Fruit fly (Drosophila melanogaster): ENCODE data around the gene CG14370.

The CG14370 gene

dm6 chr3R:13600539-13600938, 12.7 kb downstream of the CG14370 start:
- TF ChIP-seq Dfd (GFP tag; optimal IDR thresholded peaks at IDR 0.05): no peak
- TF ChIP-seq psq (GFP tag; optimal IDR thresholded peaks at IDR 0.05): no peak
- no peak for TF ChIP-seq GATAd (GFP tag; optimal IDR thresholded peaks at IDR 0.05)
- TF ChIP-seq CG9705 (GFP tag; optimal IDR thresholded peaks at IDR 0.05): no peak
- TF ChIP-seq Abd-B (GFP tag; optimal IDR thresholded peaks at IDR 0.05): no peak
- TF ChIP-seq ey (GFP tag; optimal IDR thresholded peaks at IDR 0.05): no peak
- TF ChIP-seq Hnf4 (GFP tag; optimal IDR thresholded peaks at IDR 0.05): no peak
- no peak for TF ChIP-seq Sp1 (GFP tag; optimal IDR thresholded peaks at IDR 0.05)
- TF ChIP-seq woc (GFP tag; optimal IDR thresholded peaks at IDR 0.05): no peak

dm6 chr3R:13609146-13609545, 21.3 kb downstream of the CG14370 start, which contains the start of gene CG9759:
Gene CG9759, minus strand, starts transcription at chr3R:13609246.
- TF ChIP-seq Rel (GFP tag; optimal IDR thresholded peaks at IDR 0.05) (no peak), Rel (tag; optimal IDR thresholded peaks at IDR 0.05) (no peak), dsf (GFP tag; optimal IDR thresholded peaks at IDR 0.05; ENCODE audit: borderline replicate concordance) (no peak), CG9705 (GFP tag; optimal IDR thresholded peaks at IDR 0.05) (no peak), usp (GFP tag; optimal IDR thresholded peaks at IDR 0.05) (no peak), sage (GFP tag; optimal IDR thresholded peaks at IDR 0.05) (no peak), OdsH (GFP tag; optimal IDR thresholded peaks at IDR 0.05) (no peak), fru (GFP tag; optimal IDR thresholded peaks at IDR 0.05) (no peak), br (GFP tag; optimal IDR thresholded peaks at IDR 0.05) (no peak), HLH106 (tag; optimal IDR thresholded peaks at IDR 0.05) (no peak), ey (GFP tag; optimal IDR thresholded peaks at IDR 0.05) (no peak), Myc (optimal IDR thresholded peaks at IDR 0.05) (no peak), psq (GFP tag; optimal IDR thresholded peaks at IDR 0.05) (no peak), brk (GFP tag; optimal IDR thresholded peaks at IDR 0.05) (no peak), Mio (GFP tag; optimal IDR thresholded peaks at IDR 0.05) (no peak), Sp1 (GFP tag; optimal IDR thresholded peaks at IDR 0.05) (no peak)

dm6 chr3R:13612333-13612732, 24.5 kb downstream of the CG14370 start, which contains the start of gene CG9757:
Gene CG9757, minus strand, starts transcription at chr3R:13612433.
- TF ChIP-seq psq (GFP tag; optimal IDR thresholded peaks at IDR 0.05): no peak
- TF ChIP-seq dl (GFP tag; optimal IDR thresholded peaks at IDR 0.05; ENCODE audit: insufficient read depth in 1 of 2, partially characterized antibody in 2 of 2): no peak
- no peak for TF ChIP-seq CG9705 (GFP tag; optimal IDR thresholded peaks at IDR 0.05)
- no peak for TF ChIP-seq ey (GFP tag; optimal IDR thresholded peaks at IDR 0.05)
- TF ChIP-seq Jra (GFP tag; optimal IDR thresholded peaks at IDR 0.05): no peak
- no peak for TF ChIP-seq Rel (GFP tag; optimal IDR thresholded peaks at IDR 0.05)
- TF ChIP-seq Rel (tag; optimal IDR thresholded peaks at IDR 0.05): no peak
- TF ChIP-seq Myc (optimal IDR thresholded peaks at IDR 0.05): no peak
- no peak for TF ChIP-seq Dfd (GFP tag; optimal IDR thresholded peaks at IDR 0.05)
- no peak for TF ChIP-seq pan (optimal IDR thresholded peaks at IDR 0.05)
- TF ChIP-seq h (GFP tag; optimal IDR thresholded peaks at IDR 0.05): no peak
- no peak for TF ChIP-seq fru (GFP tag; optimal IDR thresholded peaks at IDR 0.05)
- no peak for TF ChIP-seq brk (GFP tag; optimal IDR thresholded peaks at IDR 0.05)
- TF ChIP-seq rgr (GFP tag; optimal IDR thresholded peaks at IDR 0.05): no peak
- TF ChIP-seq CrebA (GFP tag; optimal IDR thresholded peaks at IDR 0.05; ENCODE audit: borderline replicate concordance): no peak
- no peak for TF ChIP-seq br (GFP tag; optimal IDR thresholded peaks at IDR 0.05)

- TF ChIP-seq GATAd (GFP tag; optimal IDR thresholded peaks at IDR 0.05): no peak
- no peak for TF ChIP-seq psq (GFP tag; optimal IDR thresholded peaks at IDR 0.05)
- no peak for TF ChIP-seq Jra (GFP tag; optimal IDR thresholded peaks at IDR 0.05)
- TF ChIP-seq Hr78 (GFP tag; optimal IDR thresholded peaks at IDR 0.05): no peak
- TF ChIP-seq Dif (GFP tag; optimal IDR thresholded peaks at IDR 0.05; ENCODE audit: partially characterized antibody): no peak
- TF ChIP-seq dl (GFP tag; optimal IDR thresholded peaks at IDR 0.05; ENCODE audit: insufficient read depth in 1 of 2, partially characterized antibody in 2 of 2): no peak
- no peak for TF ChIP-seq ey (GFP tag; optimal IDR thresholded peaks at IDR 0.05)
- TF ChIP-seq OdsH (GFP tag; optimal IDR thresholded peaks at IDR 0.05): no peak
- no peak for TF ChIP-seq br (GFP tag; optimal IDR thresholded peaks at IDR 0.05)
- no peak for TF ChIP-seq sv (GFP tag; optimal IDR thresholded peaks at IDR 0.05)
- TF ChIP-seq Myc (optimal IDR thresholded peaks at IDR 0.05): no peak
- no peak for TF ChIP-seq dmrt93B (GFP tag; optimal IDR thresholded peaks at IDR 0.05)
- TF ChIP-seq Vsx2 (GFP tag; optimal IDR thresholded peaks at IDR 0.05; ENCODE audit: partially characterized antibody): no peak
- TF ChIP-seq CG32264 (GFP tag; optimal IDR thresholded peaks at IDR 0.05): no peak
- TF ChIP-seq foxo (GFP tag; optimal IDR thresholded peaks at IDR 0.05): no peak
- TF ChIP-seq Dfd (GFP tag; optimal IDR thresholded peaks at IDR 0.05): no peak
- no peak for TF ChIP-seq dsf (GFP tag; optimal IDR thresholded peaks at IDR 0.05; ENCODE audit: borderline replicate concordance)
- TF ChIP-seq rgr (GFP tag; optimal IDR thresholded peaks at IDR 0.05): no peak
- no peak for TF ChIP-seq lola (GFP tag; optimal IDR thresholded peaks at IDR 0.05)
Observed at dm6 chr3R:13615007-13615406, 27.2 kb downstream of the CG14370 start.

All from whole organism, wandering third instar larva.